Fruit fly (Drosophila melanogaster) whole organism, larva: Measurements from ENCODE around the gene Ldh.
A peak's percentile ranks its signal among the peaks of the same experiment; 100 is the strongest.

Source experiments
- noc ChIP-seq: fragments of 200-800 bp; sonication (Bioruptor generic); optimal IDR thresholded peaks from 3 replicates; lab custom pipeline; 2019; ENCODE audit warnings: missing biosample characterization, mild to moderate bottlenecking, missing genetic modification characterization, moderate library complexity

Gene Ldh

DNA sequence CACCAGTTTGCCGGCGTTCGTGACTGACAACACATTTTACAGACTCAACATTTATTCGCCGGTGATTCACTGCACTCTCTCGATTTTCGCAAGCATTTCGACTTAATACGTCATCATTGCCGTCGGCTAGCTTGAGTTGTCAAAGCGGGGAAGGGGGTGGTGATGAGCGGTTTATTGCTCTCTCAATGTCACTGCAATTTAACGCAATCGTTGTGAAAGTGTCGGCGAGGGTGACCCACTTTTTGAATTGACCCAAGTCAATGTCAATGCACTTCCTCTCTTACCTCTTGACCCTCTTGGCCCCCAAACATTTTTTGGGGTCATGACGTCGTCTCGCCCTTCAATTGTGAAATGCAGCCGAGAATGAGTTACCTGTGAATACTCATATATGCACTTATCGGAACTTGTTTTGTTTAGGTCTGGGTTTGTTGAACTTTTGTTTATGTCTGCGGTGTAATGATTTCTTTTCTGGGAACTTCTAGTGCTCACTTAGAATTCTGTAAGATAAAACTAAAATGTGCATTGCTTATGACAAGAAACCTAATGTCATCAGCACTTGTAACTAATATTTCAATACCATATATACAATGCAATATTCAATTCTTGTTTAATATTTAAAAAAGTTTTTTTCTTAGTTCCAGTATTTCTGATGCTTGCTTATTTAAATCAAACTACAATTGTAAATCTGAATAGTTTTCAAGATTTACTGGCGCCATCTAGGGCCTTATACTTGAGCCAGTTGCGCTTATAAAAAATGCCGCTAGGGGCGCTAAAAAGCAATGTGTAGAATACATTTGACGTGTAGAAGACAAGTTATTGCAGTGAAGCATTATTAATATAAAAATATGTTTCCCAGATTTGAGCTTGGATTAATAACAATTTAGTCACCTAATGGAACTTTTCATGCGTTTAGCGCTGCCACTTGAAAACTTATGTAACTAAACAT lies 1.7 kb upstream of the Ldh start:
- TF ChIP-seq noc (tag; lab: Kevin White, UChicago): no peak

- TF ChIP-seq noc (tag; lab: Kevin White, UChicago): no peak
Observed at dm6 chr3L:6263470-6263869, 976 bp upstream of the Ldh start.

- TF ChIP-seq noc (tag; lab: Kevin White, UChicago): no peak
Observed at dm6 chr3L:6262076-6262504, 404 bp downstream of the Ldh start.

- TF ChIP-seq noc (tag; lab: Kevin White, UChicago): no peak
Observed at dm6 chr3L:6261230-6261629, 1.3 kb downstream of the Ldh start.

- no peak for TF ChIP-seq noc (tag; lab: Kevin White, UChicago)
Observed at dm6 chr3L:6258660-6259059, 3.8 kb downstream of the Ldh start, which contains the start of gene CG10163. Gene CG10163 (minus strand): TSS chr3L:6258760.

DNA sequence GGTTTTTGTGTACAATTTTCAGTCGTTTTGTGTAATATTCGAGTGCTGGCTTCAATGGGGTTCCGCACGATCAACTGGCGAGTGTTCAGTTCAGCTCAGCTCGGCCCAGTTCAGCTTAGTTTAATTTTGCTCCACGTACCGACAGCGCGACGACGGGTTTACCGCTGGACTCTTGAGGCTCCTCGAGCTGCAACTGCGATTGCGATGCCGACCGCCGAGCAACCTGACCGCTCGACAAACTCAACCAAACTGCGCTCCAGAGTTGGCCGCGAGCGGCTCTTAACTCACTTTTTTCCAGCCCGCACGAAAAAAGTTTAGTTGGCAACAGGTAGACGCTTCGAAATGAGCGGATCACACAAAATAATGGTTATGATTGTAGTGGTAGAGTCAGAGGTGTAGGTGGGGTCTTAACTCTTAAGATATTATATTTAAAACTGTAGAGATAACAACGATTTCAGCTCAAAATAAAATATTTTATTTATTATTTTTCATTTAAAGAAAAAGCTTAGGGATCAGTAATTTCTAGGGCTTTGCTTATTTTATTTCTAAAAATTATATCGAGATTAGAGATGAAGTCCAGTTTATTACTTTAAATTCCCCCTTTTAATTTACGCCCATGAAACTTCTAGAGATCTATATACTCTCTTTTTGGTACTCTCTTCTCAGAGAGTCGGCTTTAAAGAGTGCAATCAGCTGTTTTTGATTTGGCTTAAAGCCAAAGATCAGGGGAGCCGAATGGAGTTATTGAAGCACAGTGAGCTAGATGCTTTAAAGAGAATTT lies 5.9 kb downstream of the Ldh start, which contains the start of gene Best2:
TSS of gene Best2 (minus strand) at position 258 of the 781 bp plus-strand sequence.
- peak; percentile 88 for TF ChIP-seq noc (tag; lab: Kevin White, UChicago)

dm6 chr3L:6254427-6255105 lies 7.9 kb downstream of the Ldh start:
- no peak for TF ChIP-seq noc (tag; lab: Kevin White, UChicago)

dm6 chr3L:6253730-6254129 lies 8.8 kb downstream of the Ldh start:
- TF ChIP-seq noc (tag; lab: Kevin White, UChicago): no peak

- no peak for TF ChIP-seq noc (tag; lab: Kevin White, UChicago)
Observed at dm6 chr3L:6249178-6250078, 13.1 kb downstream of the Ldh start.

DNA sequence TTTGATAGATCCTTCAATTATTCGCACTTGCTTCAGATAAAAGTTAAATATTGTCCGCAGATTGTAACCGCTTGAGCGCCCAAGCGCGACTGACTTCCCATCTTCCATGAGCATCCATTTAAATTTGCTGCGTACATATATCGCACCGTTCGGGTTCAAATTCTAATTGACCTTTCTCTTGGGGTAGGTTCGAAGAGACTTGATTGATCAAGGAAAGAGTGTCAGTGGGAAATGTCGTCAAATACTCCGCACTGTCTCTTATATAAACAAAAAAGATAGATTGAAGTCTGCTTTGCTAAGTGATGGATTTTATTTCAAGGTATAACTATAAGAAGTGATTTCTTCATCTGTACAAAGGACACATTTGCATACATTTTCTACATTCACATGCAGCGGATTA lies 16.8 kb downstream of the Ldh start, which contains the start of gene Mdr65:
TSS of gene Mdr65 (minus strand) at position 101 of the 400 bp plus-strand sequence.
- TF ChIP-seq noc (tag; lab: Kevin White, UChicago): no peak

- no peak for TF ChIP-seq noc (tag; lab: Kevin White, UChicago)
Observed at dm6 chr3L:6239968-6240367, 22.5 kb downstream of the Ldh start, which contains the start of gene CG10226. Gene CG10226 (minus strand): TSS chr3L:6240068.

DNA sequence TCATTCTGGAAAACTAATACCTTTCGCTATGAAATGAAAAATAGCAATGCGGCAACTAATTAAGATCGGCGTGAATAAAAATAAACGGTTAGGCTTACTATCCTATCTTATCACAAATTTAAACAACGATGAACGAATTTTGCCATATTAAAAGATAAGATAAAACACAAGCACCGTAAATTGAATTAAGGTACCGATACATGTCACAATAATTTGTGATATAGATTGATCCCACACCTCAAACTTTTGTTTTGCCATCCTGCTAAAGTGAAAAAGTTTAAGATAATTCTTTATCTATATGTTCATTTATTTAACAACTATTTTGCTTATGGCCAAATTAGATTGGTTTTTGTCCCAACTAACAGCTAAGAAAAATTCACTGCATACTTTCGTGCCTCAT lies 28.5 kb downstream of the Ldh start, which contains the start of gene CG42714:
TSS of gene CG42714 (minus strand) at position 22 of the 400 bp plus-strand sequence.
- no peak for TF ChIP-seq noc (tag; lab: Kevin White, UChicago)

- TF ChIP-seq noc (tag; lab: Kevin White, UChicago): no peak
Observed at dm6 chr3L:6233281-6233680, 29.2 kb downstream of the Ldh start, which contains the start of gene BG642312. Gene BG642312 (minus strand): TSS chr3L:6233381.

- TF ChIP-seq noc (tag; lab: Kevin White, UChicago): no peak
Observed at dm6 chr3L:6232261-6232660, 30.2 kb downstream of the Ldh start, which contains the start of gene CG13299. Gene CG13299 (minus strand): TSS chr3L:6232361.
